2 worm cellular contexts compared by ENCODE assay signal in genomic region chrV:14012002-14012554, ce11.
TF ChIP-seq lines count a peak whose summit lies in the region.

Gene ddx-17, minus strand, starts transcription at chrV:14012052.
Gene aip-1, plus strand, starts transcription at chrV:14012333.

TF ChIP-seq in whole organism, L2 larva, 48 proteins besides CTCF, POLR2A, EP300 and RAD21 (continued from another document):
- TF ChIP-seq sma-9 (GFP tag; optimal IDR thresholded peaks at IDR 0.05; lab: Kevin White, UChicago) (peak; percentile 67), sma-9 (tag; optimal IDR thresholded peaks at IDR 0.05; lab: Kevin White, UChicago) (no peak), nhr-25 (tag; optimal IDR thresholded peaks at IDR 0.05; lab: Kevin White, UChicago) (peak; percentile 74), nhr-129 (tag; optimal IDR thresholded peaks at IDR 0.05; lab: Kevin White, UChicago) (peak; percentile 86), nhr-77 (tag; optimal IDR thresholded peaks at IDR 0.05; lab: Kevin White, UChicago) (no peak), peb-1 (tag; optimal IDR thresholded peaks at IDR 0.05; lab: Kevin White, UChicago) (no peak), fos-1 (tag; optimal IDR thresholded peaks at IDR 0.05; lab: Kevin White, UChicago) (peak; percentile 60), nhr-12 (tag; optimal IDR thresholded peaks at IDR 0.05; lab: Kevin White, UChicago) (no peak), ama-1 (optimal IDR thresholded peaks at IDR 0.05; lab: Kevin White, UChicago) (peak; percentile 83), ztf-4 (tag; optimal IDR thresholded peaks at IDR 0.05; lab: Kevin White, UChicago) (peak; percentile 23), nhr-6 (tag; optimal IDR thresholded peaks at IDR 0.05; lab: Kevin White, UChicago) (no peak), nhr-21 (tag; optimal IDR thresholded peaks at IDR 0.05; lab: Kevin White, UChicago) (peak; percentile 51)

TF ChIP-seq in whole organism, L4 larva, 104 proteins besides CTCF, POLR2A, EP300 and RAD21 (continued from another document):
- TF ChIP-seq Y105C5A.15 (GFP tag; IDR thresholded peaks at IDR 0.05; lab: Robert Waterston, UW) = no peak
- no peak for TF ChIP-seq Y75B8A.6 (GFP tag; IDR thresholded peaks at IDR 0.05; lab: Robert Waterston, UW)
- TF ChIP-seq nhr-25 (tag; optimal IDR thresholded peaks at IDR 0.05; lab: Kevin White, UChicago; ENCODE audit: borderline replicate concordance, insufficient read depth) = peak; percentile 44
- TF ChIP-seq hlh-30 (tag; optimal IDR thresholded peaks at IDR 0.05; lab: Kevin White, UChicago; ENCODE audit: insufficient read depth) = peak; percentile 96
- no peak for TF ChIP-seq tra-1 (GFP tag; IDR thresholded peaks at IDR 0.05; lab: Robert Waterston, UW)
- no peak for TF ChIP-seq arid-1 (GFP tag; conservative IDR thresholded peaks at IDR 0.05; lab: Robert Waterston, UW)
- peak; percentile 63 for TF ChIP-seq nhr-28 (tag; optimal IDR thresholded peaks at IDR 0.05; lab: Kevin White, UChicago)
- no peak for TF ChIP-seq ceh-62 (tag; optimal IDR thresholded peaks at IDR 0.05; lab: Kevin White, UChicago)
- no peak for TF ChIP-seq php-3 (GFP tag; IDR thresholded peaks at IDR 0.05; lab: Robert Waterston, UW)
- no peak for TF ChIP-seq madf-9 (GFP tag; conservative IDR thresholded peaks at IDR 0.05; lab: Robert Waterston, UW)
- no peak for TF ChIP-seq duxl-1 (tag; optimal IDR thresholded peaks at IDR 0.05; lab: Kevin White, UChicago; ENCODE audit: poor library complexity)
- TF ChIP-seq rbr-2 (tag; optimal IDR thresholded peaks at IDR 0.05; lab: Kevin White, UChicago) = peak; percentile 57
- no peak for TF ChIP-seq lin-29 (GFP tag; IDR thresholded peaks at IDR 0.05; lab: Robert Waterston, UW)
- TF ChIP-seq lin-39 (tag; optimal IDR thresholded peaks at IDR 0.05; lab: Kevin White, UChicago) = no peak
- TF ChIP-seq nhr-76 (tag; optimal IDR thresholded peaks at IDR 0.05; lab: Kevin White, UChicago) = no peak
- TF ChIP-seq ZK546.5 (tag; optimal IDR thresholded peaks at IDR 0.05; lab: Kevin White, UChicago) = no peak
- TF ChIP-seq mes-2 (tag; optimal IDR thresholded peaks at IDR 0.05; lab: Kevin White, UChicago; ENCODE audit: poor library complexity, severe bottlenecking) = peak; percentile 72
- TF ChIP-seq egl-43 (GFP tag; IDR thresholded peaks at IDR 0.05; lab: Robert Waterston, UW) = no peak
- 0 out of 2 replicates have a peak, but pooled peaks have one; percentile 57 for TF ChIP-seq T26A8.4 (GFP tag; IDR thresholded peaks at IDR 0.05; lab: Robert Waterston, UW)
- TF ChIP-seq jun-1 (tag; optimal IDR thresholded peaks at IDR 0.05; lab: Kevin White, UChicago) = no peak
- TF ChIP-seq ceh-20 (GFP tag; IDR thresholded peaks at IDR 0.05; lab: Robert Waterston, UW) = peak; percentile 46; the same call in 1 of the 2 replicates
- no peak for TF ChIP-seq snpc-4 (tag; optimal IDR thresholded peaks at IDR 0.05; lab: Kevin White, UChicago)
- TF ChIP-seq nhr-102 (tag; optimal IDR thresholded peaks at IDR 0.05; lab: Kevin White, UChicago) = peak; percentile 44
- no peak for TF ChIP-seq sdz-12 (GFP tag; optimal IDR thresholded peaks at IDR 0.05; lab: Kevin White, UChicago)
- TF ChIP-seq lin-38 (GFP tag; IDR thresholded peaks at IDR 0.05; lab: Robert Waterston, UW) = peak; percentile 73
- TF ChIP-seq unc-62 (GFP tag; optimal IDR thresholded peaks at IDR 0.05 in 1 of 2; lab: Kevin White, UChicago) = no peak
- TF ChIP-seq unc-62 (tag; optimal IDR thresholded peaks at IDR 0.05; lab: Kevin White, UChicago) = no peak
- no peak for TF ChIP-seq nhr-10 (tag; optimal IDR thresholded peaks at IDR 0.05; lab: Kevin White, UChicago)
- TF ChIP-seq skn-1 (tag; optimal IDR thresholded peaks at IDR 0.05; lab: Kevin White, UChicago) = no peak
- TF ChIP-seq vab-7 (GFP tag; IDR thresholded peaks at IDR 0.05; lab: Robert Waterston, UW) = no peak
- no peak for TF ChIP-seq tag-97 (GFP tag; IDR thresholded peaks at IDR 0.05; lab: Robert Waterston, UW)
- TF ChIP-seq aly-2 (tag; optimal IDR thresholded peaks at IDR 0.05; lab: Kevin White, UChicago) = no peak
- TF ChIP-seq hif-1 (tag; optimal IDR thresholded peaks at IDR 0.05; lab: Kevin White, UChicago) = peak in 1 of 2 experiments; percentile 84
- TF ChIP-seq unc-130 (GFP tag; optimal IDR thresholded peaks at IDR 0.05; lab: Kevin White, UChicago) = peak; percentile 42
- TF ChIP-seq nhr-111 (GFP tag; optimal IDR thresholded peaks at IDR 0.05; lab: Kevin White, UChicago) = no peak
- no peak for TF ChIP-seq cey-2 (tag; optimal IDR thresholded peaks at IDR 0.05; lab: Kevin White, UChicago; ENCODE audit: borderline replicate concordance, insufficient read depth)
- TF ChIP-seq F44E2.7 (GFP tag; IDR thresholded peaks at IDR 0.05; lab: Robert Waterston, UW) = no peak
- no peak for TF ChIP-seq zfp-2 (tag; optimal IDR thresholded peaks at IDR 0.05; lab: Kevin White, UChicago)
- TF ChIP-seq Y48G9A.11 (GFP tag; IDR thresholded peaks at IDR 0.05; lab: Robert Waterston, UW) = no peak
- TF ChIP-seq R02D3.7 (tag; optimal IDR thresholded peaks at IDR 0.05; lab: Kevin White, UChicago) = no peak
- TF ChIP-seq ctbp-1 (GFP tag; IDR thresholded peaks at IDR 0.05; lab: Robert Waterston, UW) = no peak
- TF ChIP-seq zag-1 (tag; optimal IDR thresholded peaks at IDR 0.05; lab: Kevin White, UChicago) = no peak
- peak; percentile 8 to 87 for TF ChIP-seq lsy-2 (tag; optimal IDR thresholded peaks at IDR 0.05; lab: Kevin White, UChicago)
- TF ChIP-seq Y5F2A.4 (GFP tag; optimal IDR thresholded peaks at IDR 0.05; lab: Kevin White, UChicago) = no peak
- no peak for TF ChIP-seq D1046.2 (GFP tag; IDR thresholded peaks at IDR 0.05; lab: Robert Waterston, UW)
- no peak for TF ChIP-seq lin-1 (GFP tag; IDR thresholded peaks at IDR 0.05; lab: Robert Waterston, UW)
- no peak for TF ChIP-seq F49E8.2 (tag; optimal IDR thresholded peaks at IDR 0.05; lab: Kevin White, UChicago; ENCODE audit: borderline replicate concordance)
- TF ChIP-seq nhr-6 (tag; optimal IDR thresholded peaks at IDR 0.05; lab: Kevin White, UChicago) = peak; percentile 97
- TF ChIP-seq daf-12 (tag; optimal IDR thresholded peaks at IDR 0.05; lab: Kevin White, UChicago) = no peak
- TF ChIP-seq ama-1 (optimal IDR thresholded peaks at IDR 0.05; lab: Kevin White, UChicago) = peak; percentile 75
- TF ChIP-seq zip-11 (GFP tag; IDR thresholded peaks at IDR 0.05; lab: Robert Waterston, UW) = no peak
- no peak for TF ChIP-seq ces-1 (GFP tag; optimal IDR thresholded peaks at IDR 0.05; lab: Kevin White, UChicago)
- TF ChIP-seq ceh-44 (GFP tag; IDR thresholded peaks at IDR 0.05; lab: Robert Waterston, UW) = no peak
- no peak for TF ChIP-seq F37D6.2 (tag; optimal IDR thresholded peaks at IDR 0.05; lab: Kevin White, UChicago)
- TF ChIP-seq spr-1 (tag; optimal IDR thresholded peaks at IDR 0.05; lab: Kevin White, UChicago) = no peak
- TF ChIP-seq dve-1 (tag; optimal IDR thresholded peaks at IDR 0.05; lab: Kevin White, UChicago; ENCODE audit: insufficient read depth) = peak; percentile 85
- TF ChIP-seq mdl-1 (tag; optimal IDR thresholded peaks at IDR 0.05; lab: Kevin White, UChicago) = peak in 1 of 2 experiments; percentile 60
- no peak for TF ChIP-seq daf-19 (GFP tag; conservative IDR thresholded peaks at IDR 0.05; lab: Robert Waterston, UW)
- no peak for TF ChIP-seq gei-8 (GFP tag; optimal IDR thresholded peaks at IDR 0.05; lab: Kevin White, UChicago)
- TF ChIP-seq ztf-7 (tag; optimal IDR thresholded peaks at IDR 0.05; lab: Kevin White, UChicago) = peak; percentile 12
- no peak for TF ChIP-seq nhr-41 (GFP tag; IDR thresholded peaks at IDR 0.05; lab: Robert Waterston, UW)
- TF ChIP-seq mdt-29 (GFP tag; IDR thresholded peaks at IDR 0.05; lab: Robert Waterston, UW) = no peak
- peak; percentile 94 for TF ChIP-seq aha-1 (tag; lab: Kevin White, UChicago)
- TF ChIP-seq ceh-32 (tag; optimal IDR thresholded peaks at IDR 0.05; lab: Kevin White, UChicago; ENCODE audit: poor library complexity) = no peak
- TF ChIP-seq dmd-8 (GFP tag; IDR thresholded peaks at IDR 0.05; lab: Robert Waterston, UW) = no peak
- TF ChIP-seq fos-1 (tag; optimal IDR thresholded peaks at IDR 0.05; lab: Kevin White, UChicago) = no peak
- TF ChIP-seq fkh-10 (GFP tag; optimal IDR thresholded peaks at IDR 0.05; lab: Kevin White, UChicago) = peak; percentile 15
- TF ChIP-seq F10B5.3 (tag; optimal IDR thresholded peaks at IDR 0.05; lab: Kevin White, UChicago) = no peak
- TF ChIP-seq lin-15B (tag; optimal IDR thresholded peaks at IDR 0.05; lab: Kevin White, UChicago) = no peak
- peak; percentile 74 for TF ChIP-seq lin-13 (GFP tag; optimal IDR thresholded peaks at IDR 0.05; lab: Kevin White, UChicago)
- TF ChIP-seq set-16 (GFP tag; IDR thresholded peaks at IDR 0.05; lab: Robert Waterston, UW) = no peak
- TF ChIP-seq nhr-11 (tag; optimal IDR thresholded peaks at IDR 0.05; lab: Kevin White, UChicago) = peak; percentile 71
- no peak for TF ChIP-seq ZK337.2 (GFP tag; IDR thresholded peaks at IDR 0.05; lab: Robert Waterston, UW)
- no peak for TF ChIP-seq zfp-3 (GFP tag; conservative IDR thresholded peaks at IDR 0.05; lab: Robert Waterston, UW)
- TF ChIP-seq saeg-2 (GFP tag; IDR thresholded peaks at IDR 0.05; lab: Robert Waterston, UW) = no peak
- peak; percentile 77 for TF ChIP-seq dpl-1 (GFP tag; optimal IDR thresholded peaks at IDR 0.05; lab: Kevin White, UChicago)
- no peak for TF ChIP-seq snpc-1.2 (GFP tag; IDR thresholded peaks at IDR 0.05; lab: Robert Waterston, UW)
- TF ChIP-seq ztf-11 (tag; optimal IDR thresholded peaks at IDR 0.05; lab: Kevin White, UChicago) = no peak
- TF ChIP-seq ceh-28 (tag; optimal IDR thresholded peaks at IDR 0.05; lab: Kevin White, UChicago) = no peak
- TF ChIP-seq dmd-6 (GFP tag; IDR thresholded peaks at IDR 0.05; lab: Robert Waterston, UW) = peak; percentile 65
- no peak for TF ChIP-seq pqm-1 (tag; optimal IDR thresholded peaks at IDR 0.05; lab: Kevin White, UChicago)
- TF ChIP-seq hlh-11 (tag; optimal IDR thresholded peaks at IDR 0.05; lab: Kevin White, UChicago) = peak; percentile 98
